Worm (Caenorhabditis elegans): Measurements from ENCODE around the gene C55A6.11.

The C55A6.11 gene

ce11 chrV:11486680-11487079 lies 33.6 kb upstream of the C55A6.11 start, which contains the start of gene T11F9.10:
Gene T11F9.10 (plus strand): TSS chrV:11486980.
- TF ChIP-seq flt-1 (GFP tag; IDR thresholded peaks at IDR 0.05) = no peak
- no peak for TF ChIP-seq F13C5.2 (tag; optimal IDR thresholded peaks at IDR 0.05)
- TF ChIP-seq hmg-4 (GFP tag; optimal IDR thresholded peaks at IDR 0.05) = no peak
- no peak for TF ChIP-seq hnd-1 (tag; optimal IDR thresholded peaks at IDR 0.05)
- TF ChIP-seq ceh-13 (GFP tag; optimal IDR thresholded peaks at IDR 0.05) = no peak
- TF ChIP-seq pes-1 (GFP tag; IDR thresholded peaks at IDR 0.05) = no peak
- TF ChIP-seq ets-7 (tag; optimal IDR thresholded peaks at IDR 0.05) = no peak

ce11 chrV:11488288-11488687 lies 32.0 kb upstream of the C55A6.11 start:
- TF ChIP-seq tbx-37 (GFP tag; conservative IDR thresholded peaks at IDR 0.05) = no peak
- TF ChIP-seq pes-1 (GFP tag; IDR thresholded peaks at IDR 0.05) = no peak
- no peak for TF ChIP-seq sea-1 (GFP tag; conservative IDR thresholded peaks at IDR 0.05)
- TF ChIP-seq hmg-4 (GFP tag; optimal IDR thresholded peaks at IDR 0.05) = no peak
- no peak for TF ChIP-seq ama-1 (optimal IDR thresholded peaks at IDR 0.05)
- TF ChIP-seq tbx-11 (GFP tag; IDR thresholded peaks at IDR 0.05) = no peak
- no peak for TF ChIP-seq flt-1 (GFP tag; IDR thresholded peaks at IDR 0.05)
- TF ChIP-seq scrt-1 (GFP tag; IDR thresholded peaks at IDR 0.05) = no peak
- no peak for TF ChIP-seq aly-1 (tag; optimal IDR thresholded peaks at IDR 0.05)
- no peak for TF ChIP-seq ets-7 (tag; optimal IDR thresholded peaks at IDR 0.05)
- TF ChIP-seq ceh-36 (tag; optimal IDR thresholded peaks at IDR 0.05) = no peak
- TF ChIP-seq B0310.2 (tag; optimal IDR thresholded peaks at IDR 0.05) = no peak
- TF ChIP-seq hnd-1 (tag; optimal IDR thresholded peaks at IDR 0.05) = no peak
- TF ChIP-seq hmbx-1 (tag; optimal IDR thresholded peaks at IDR 0.05) = no peak
- no peak for TF ChIP-seq F13C5.2 (tag; optimal IDR thresholded peaks at IDR 0.05)

DNA sequence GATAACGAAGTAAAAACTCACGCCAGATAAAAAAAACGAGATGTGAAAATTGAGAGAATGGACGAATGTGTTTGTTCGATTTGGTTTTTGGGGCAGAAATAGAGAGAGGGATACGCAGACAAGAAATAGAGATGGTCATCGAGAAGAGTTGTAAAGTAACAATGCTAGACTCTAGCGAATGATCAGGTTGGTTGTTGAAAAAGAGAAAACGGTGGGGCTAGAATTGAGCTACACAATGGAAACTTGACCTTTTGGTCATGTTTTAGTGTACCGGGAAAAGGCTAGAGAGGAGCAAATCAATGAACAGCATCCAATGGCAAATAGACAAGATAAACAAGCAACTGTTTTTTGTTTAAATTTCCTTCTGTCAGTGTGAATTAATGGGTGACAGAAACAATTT lies 29.9 kb upstream of the C55A6.11 start, which contains the start of gene dhs-19:
TSS of gene dhs-19 (minus strand) at position 101 of the 400 bp plus-strand sequence.
- no peak for TF ChIP-seq aly-1 (tag; optimal IDR thresholded peaks at IDR 0.05)
- TF ChIP-seq F13C5.2 (tag; optimal IDR thresholded peaks at IDR 0.05) = no peak
- TF ChIP-seq tra-4 (tag; optimal IDR thresholded peaks at IDR 0.05) = no peak
- no peak for TF ChIP-seq ets-7 (tag; optimal IDR thresholded peaks at IDR 0.05)
- TF ChIP-seq tbx-11 (GFP tag; IDR thresholded peaks at IDR 0.05) = no peak
- TF ChIP-seq flt-1 (GFP tag; IDR thresholded peaks at IDR 0.05) = no peak
- TF ChIP-seq scrt-1 (GFP tag; IDR thresholded peaks at IDR 0.05) = no peak
- TF ChIP-seq hmg-4 (GFP tag; optimal IDR thresholded peaks at IDR 0.05) = no peak

DNA sequence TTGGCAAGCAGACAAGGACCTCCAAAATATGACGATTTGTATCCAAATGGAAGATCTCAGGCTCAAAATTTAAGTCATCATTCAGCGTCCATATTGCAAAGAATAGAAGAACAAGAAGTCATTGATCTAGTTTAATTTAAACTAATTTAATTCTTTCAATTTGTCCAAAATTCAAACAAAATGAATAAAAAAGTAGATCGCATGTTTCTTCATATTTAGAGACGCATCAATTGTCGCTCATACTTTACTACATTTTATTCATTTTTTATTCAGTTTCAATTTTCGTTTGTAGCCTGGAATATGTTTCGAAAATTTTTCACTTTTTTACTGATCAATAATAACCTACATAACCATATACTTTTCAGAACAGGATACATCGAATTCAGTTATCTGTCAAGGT lies 27.9 kb upstream of the C55A6.11 start, which contains the start of gene T11F9.21:
TSS of gene T11F9.21 (plus strand) at position 301 of the 400 bp plus-strand sequence.
- TF ChIP-seq ceh-13 (GFP tag; optimal IDR thresholded peaks at IDR 0.05) = no peak
- TF ChIP-seq flt-1 (GFP tag; IDR thresholded peaks at IDR 0.05) = no peak
- no peak for TF ChIP-seq ets-7 (tag; optimal IDR thresholded peaks at IDR 0.05)
- no peak for TF ChIP-seq hnd-1 (tag; optimal IDR thresholded peaks at IDR 0.05)
- TF ChIP-seq ceh-36 (tag; optimal IDR thresholded peaks at IDR 0.05) = no peak
- no peak for TF ChIP-seq scrt-1 (GFP tag; IDR thresholded peaks at IDR 0.05)
- TF ChIP-seq sea-1 (GFP tag; conservative IDR thresholded peaks at IDR 0.05) = no peak
- TF ChIP-seq tbx-11 (GFP tag; IDR thresholded peaks at IDR 0.05) = no peak
- TF ChIP-seq tra-4 (tag; optimal IDR thresholded peaks at IDR 0.05) = no peak
- no peak for TF ChIP-seq hmg-4 (GFP tag; optimal IDR thresholded peaks at IDR 0.05)
- no peak for TF ChIP-seq hmbx-1 (tag; optimal IDR thresholded peaks at IDR 0.05)

ce11 chrV:11496283-11496682 lies 24.0 kb upstream of the C55A6.11 start, which contains the start of gene htrl-1:
Gene htrl-1 (minus strand): TSS chrV:11496383.
- no peak for TF ChIP-seq hmbx-1 (tag; optimal IDR thresholded peaks at IDR 0.05)
- TF ChIP-seq hnd-1 (tag; optimal IDR thresholded peaks at IDR 0.05) = no peak
- TF ChIP-seq ets-7 (tag; optimal IDR thresholded peaks at IDR 0.05) = no peak

- TF ChIP-seq tbx-11 (GFP tag; IDR thresholded peaks at IDR 0.05) = no peak
- no peak for TF ChIP-seq sea-1 (GFP tag; conservative IDR thresholded peaks at IDR 0.05)
- no peak for TF ChIP-seq hnd-1 (tag; optimal IDR thresholded peaks at IDR 0.05)
- TF ChIP-seq B0310.2 (tag; optimal IDR thresholded peaks at IDR 0.05) = no peak
- TF ChIP-seq flt-1 (GFP tag; IDR thresholded peaks at IDR 0.05) = no peak
- no peak for TF ChIP-seq tra-4 (tag; optimal IDR thresholded peaks at IDR 0.05)
- no peak for TF ChIP-seq ceh-36 (tag; optimal IDR thresholded peaks at IDR 0.05)
- TF ChIP-seq aly-1 (tag; optimal IDR thresholded peaks at IDR 0.05) = no peak
- TF ChIP-seq scrt-1 (GFP tag; IDR thresholded peaks at IDR 0.05) = no peak
- no peak for TF ChIP-seq ama-1 (optimal IDR thresholded peaks at IDR 0.05)
- no peak for TF ChIP-seq tbx-37 (GFP tag; conservative IDR thresholded peaks at IDR 0.05)
- no peak for TF ChIP-seq F13C5.2 (tag; optimal IDR thresholded peaks at IDR 0.05)
- TF ChIP-seq pes-1 (GFP tag; IDR thresholded peaks at IDR 0.05) = no peak
- no peak for TF ChIP-seq ceh-13 (GFP tag; optimal IDR thresholded peaks at IDR 0.05)
Measured at ce11 chrV:11497475-11497874, 22.8 kb upstream of the C55A6.11 start.

DNA sequence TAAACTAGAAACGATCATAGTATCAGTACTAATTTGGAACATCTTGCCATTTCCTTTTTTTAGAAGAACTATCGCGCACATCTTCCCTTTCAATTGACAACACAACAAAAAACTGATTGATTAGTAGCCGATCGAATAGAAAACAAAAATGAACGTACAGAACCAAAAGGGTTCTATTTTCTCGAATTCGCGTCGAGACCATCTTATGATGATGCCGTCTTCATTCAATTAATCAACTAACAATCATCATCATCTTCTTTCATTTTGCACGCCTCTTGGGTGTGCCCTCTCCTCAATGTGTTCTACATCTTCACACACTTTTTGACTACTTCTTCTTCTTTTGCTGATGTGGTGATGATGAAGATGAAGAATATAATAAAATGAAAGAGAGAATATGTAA lies 20.5 kb upstream of the C55A6.11 start:
- TF ChIP-seq scrt-1 (GFP tag; IDR thresholded peaks at IDR 0.05) (no peak), ama-1 (optimal IDR thresholded peaks at IDR 0.05) (no peak), tbx-37 (GFP tag; conservative IDR thresholded peaks at IDR 0.05) (no peak), pes-1 (GFP tag; IDR thresholded peaks at IDR 0.05) (no peak), hmg-4 (GFP tag; optimal IDR thresholded peaks at IDR 0.05) (no peak), tbx-11 (GFP tag; IDR thresholded peaks at IDR 0.05) (no peak), hmbx-1 (tag; optimal IDR thresholded peaks at IDR 0.05) (no peak), F13C5.2 (tag; optimal IDR thresholded peaks at IDR 0.05) (no peak)

DNA sequence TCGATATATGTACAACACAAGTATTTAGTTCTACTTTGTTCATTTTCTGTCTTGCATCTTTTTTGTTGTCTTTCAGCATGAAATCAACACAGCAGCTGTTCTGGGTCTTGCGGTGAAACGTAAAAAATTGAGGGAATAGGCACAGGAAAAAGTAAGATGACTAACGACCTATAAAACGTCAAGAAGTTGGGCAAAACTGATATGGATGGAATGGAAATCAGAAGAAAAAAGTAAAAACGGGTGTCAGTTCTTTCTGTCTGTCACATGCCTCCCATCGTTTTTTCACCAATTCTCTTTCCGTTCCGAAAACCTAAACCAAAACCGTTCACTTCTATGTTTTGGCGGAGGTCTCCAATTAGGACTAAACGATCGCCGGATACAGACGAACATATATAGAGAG lies 19.3 kb upstream of the C55A6.11 start:
- TF ChIP-seq tbx-11 (GFP tag; IDR thresholded peaks at IDR 0.05) (no peak), ceh-13 (GFP tag; optimal IDR thresholded peaks at IDR 0.05) (no peak), ama-1 (optimal IDR thresholded peaks at IDR 0.05) (no peak), pes-1 (GFP tag; IDR thresholded peaks at IDR 0.05) (no peak), scrt-1 (GFP tag; IDR thresholded peaks at IDR 0.05) (no peak)

Measured in whole organism, early embryonic.